Fruit fly (Drosophila melanogaster) whole organism, embryonic: ENCODE data around the gene Cnep1r2.
A peak's percentile ranks its signal among the peaks of the same experiment; 100 is the strongest.

ENCODE experiments used
- ATbp ChIP-seq: fragments of 200-800 bp; sonication (Bioruptor generic); optimal IDR thresholded peaks from 2 replicates; lab custom pipeline; 2017; ENCODE audit warnings: missing biosample characterization, mild to moderate bottlenecking, missing genetic modification characterization, missing genetic modification reagents
- Atf6 ChIP-seq: fragments of 200-800 bp; sonication (Bioruptor generic); IDR thresholded peaks from 2 replicates; pipeline ENCODE4 v1.3.6; 2022; ENCODE audit warnings: missing biosample characterization, missing genetic modification characterization
- BEAF-32 ChIP-seq: fragments of 200-800 bp; sonication (Bioruptor generic); optimal IDR thresholded peaks from 3 replicates; lab custom pipeline; 2017; ENCODE audit warnings: missing biosample characterization, missing genetic modification characterization, mild to moderate bottlenecking, moderate library complexity, missing genetic modification reagents
- Bgb ChIP-seq: fragments of 200-800 bp; sonication (Bioruptor generic); IDR thresholded peaks from 2 replicates; pipeline ENCODE4 v1.3.6; 2022; ENCODE audit warnings: missing biosample characterization, missing genetic modification characterization; ENCODE audit not compliant: partially characterized antibody
- Bteb2 ChIP-seq: fragments of 200-800 bp; sonication (Bioruptor generic); optimal IDR thresholded peaks from 2 replicates; lab custom pipeline; 2016; ENCODE audit warnings: missing biosample characterization, missing genetic modification characterization
- CG10209 ChIP-seq: fragments of 200-800 bp; sonication (Bioruptor generic); optimal IDR thresholded peaks from 3 replicates; lab custom pipeline; 2017; ENCODE audit warnings: missing biosample characterization, mild to moderate bottlenecking, missing genetic modification characterization, missing genetic modification reagents
- CG11560 ChIP-seq: fragments of 200-800 bp; sonication (Bioruptor generic); IDR thresholded peaks from 3 replicates; pipeline ENCODE4 v1.3.6; 2022; ENCODE audit warnings: missing biosample characterization, missing genetic modification characterization
- CG12942 ChIP-seq: fragments of 200-800 bp; sonication (Bioruptor generic); optimal IDR thresholded peaks from 3 replicates; lab custom pipeline; 2016; ENCODE audit warnings: missing biosample characterization, missing genetic modification characterization
- CG14860 ChIP-seq: fragments of 200-800 bp; sonication (Bioruptor generic); IDR thresholded peaks from 3 replicates; pipeline ENCODE4 v1.3.6; 2022; ENCODE audit warnings: missing biosample characterization, missing genetic modification characterization; ENCODE audit not compliant: partially characterized antibody
- CG15269 ChIP-seq: fragments of 200-800 bp; sonication (Bioruptor generic); optimal IDR thresholded peaks from 2 replicates; lab custom pipeline; 2018; ENCODE audit warnings: missing biosample characterization, mild to moderate bottlenecking, missing genetic modification characterization, moderate library complexity
- CG16863 ChIP-seq: fragments of 200-800 bp; sonication (Bioruptor generic); optimal IDR thresholded peaks from 3 replicates; lab custom pipeline; 2016; ENCODE audit warnings: missing biosample characterization, missing genetic modification characterization
- CG18764 ChIP-seq: fragments of 200-800 bp; sonication (Bioruptor generic); optimal IDR thresholded peaks from 3 replicates; lab custom pipeline; 2016; ENCODE audit warnings: missing biosample characterization, missing genetic modification characterization
- CG31224 ChIP-seq: fragments of 200-800 bp; sonication (Bioruptor generic); IDR thresholded peaks from 2 replicates; pipeline ENCODE4 v1.3.6; 2022; ENCODE audit warnings: missing biosample characterization, missing genetic modification characterization
- CG31365 ChIP-seq: fragments of 200-800 bp; sonication (Bioruptor generic); optimal IDR thresholded peaks from 2 replicates; lab custom pipeline; 2018; ENCODE audit warnings: missing biosample characterization, mild to moderate bottlenecking, missing genetic modification characterization
- CG33557 ChIP-seq: fragments of 200-800 bp; sonication (Bioruptor generic); optimal IDR thresholded peaks from 2 replicates; lab custom pipeline; 2019; ENCODE audit warnings: missing biosample characterization, mild to moderate bottlenecking, missing genetic modification characterization, moderate library complexity
- CG4424 ChIP-seq: fragments of 200-800 bp; sonication (Bioruptor generic); optimal IDR thresholded peaks from 3 replicates; lab custom pipeline; 2016; ENCODE audit warnings: missing biosample characterization, missing genetic modification characterization
- CG4820 ChIP-seq: fragments of 200-800 bp; sonication (Bioruptor generic); optimal IDR thresholded peaks from 3 replicates; lab custom pipeline; 2016; ENCODE audit warnings: missing biosample characterization, missing genetic modification characterization
- CG5953 ChIP-seq: fragments of 200-800 bp; sonication (Bioruptor generic); IDR thresholded peaks from 2 replicates; pipeline ENCODE4 v1.3.6; 2022; ENCODE audit warnings: missing biosample characterization, missing genetic modification characterization
- CG7372 ChIP-seq: fragments of 200-800 bp; sonication (Bioruptor generic); IDR thresholded peaks from 2 replicates; pipeline ENCODE4 v1.3.6; 2022; ENCODE audit warnings: missing biosample characterization, missing genetic modification characterization
- CG7745 ChIP-seq: fragments of 200-800 bp; sonication (Bioruptor generic); optimal IDR thresholded peaks from 2 replicates; lab custom pipeline; 2018; ENCODE audit warnings: missing biosample characterization, mild to moderate bottlenecking, missing genetic modification characterization, moderate library complexity
- CG8388 ChIP-seq: fragments of 200-800 bp; sonication (Bioruptor generic); optimal IDR thresholded peaks from 2 replicates; lab custom pipeline; 2019; ENCODE audit warnings: missing biosample characterization, mild to moderate bottlenecking, missing genetic modification characterization, moderate library complexity
- Dref ChIP-seq: fragments of 200-800 bp; sonication (Bioruptor generic); IDR thresholded peaks from 2 replicates; pipeline ENCODE4 v1.3.6; 2022; ENCODE audit warnings: missing biosample characterization, missing genetic modification characterization
- Eip74EF ChIP-seq, 2 experiments: fragments of 200-800 bp in 1 of 2; fragments of >200 bp in 1 of 2; sonication (Bioruptor generic) in 1 of 2; optimal IDR thresholded peaks; 2 replicates each; lab custom pipeline; 2017 to 2019; ENCODE audit warnings: missing biosample characterization in 2 of 2, missing genetic modification characterization in 2 of 2, mild to moderate bottlenecking in 1 of 2, moderate library complexity in 1 of 2
- Ets97D ChIP-seq: fragments of 200-800 bp; sonication (Bioruptor generic); optimal IDR thresholded peaks from 3 replicates; lab custom pipeline; 2016; ENCODE audit warnings: missing biosample characterization, missing genetic modification characterization
- Fer1 ChIP-seq: fragments of 200-800 bp; sonication (Bioruptor generic); optimal IDR thresholded peaks from 2 replicates; lab custom pipeline; 2017; ENCODE audit warnings: missing biosample characterization, mild to moderate bottlenecking, missing genetic modification characterization
- HLHmδ ChIP-seq: fragments of 200-800 bp; sonication (Bioruptor generic); optimal IDR thresholded peaks from 2 replicates; lab custom pipeline; 2018; ENCODE audit warnings: missing biosample characterization, mild to moderate bottlenecking, missing genetic modification characterization, moderate library complexity
- Hey ChIP-seq: fragments of 200-800 bp; sonication (Bioruptor generic); optimal IDR thresholded peaks from 3 replicates; lab custom pipeline; 2018; ENCODE audit warnings: missing biosample characterization, mild to moderate bottlenecking, missing genetic modification characterization
- Myb ChIP-seq: fragments of 200-800 bp; sonication (Bioruptor generic); optimal IDR thresholded peaks from 2 replicates; lab custom pipeline; 2016; ENCODE audit warnings: missing biosample characterization, missing genetic modification characterization
- Neu2 ChIP-seq: fragments of 200-800 bp; sonication (Bioruptor generic); optimal IDR thresholded peaks from 3 replicates; lab custom pipeline; 2016; ENCODE audit warnings: missing biosample characterization, missing genetic modification characterization, borderline replicate concordance
- Spps ChIP-seq: fragments of 200-800 bp; sonication (Bioruptor generic); optimal IDR thresholded peaks from 2 replicates; lab custom pipeline; 2018; ENCODE audit warnings: missing biosample characterization, mild to moderate bottlenecking, missing genetic modification characterization
- Xbp1 ChIP-seq: fragments of 200-800 bp; sonication (Bioruptor generic); optimal IDR thresholded peaks from 3 replicates; lab custom pipeline; 2016; ENCODE audit warnings: missing biosample characterization, mild to moderate bottlenecking, missing genetic modification characterization
- ab ChIP-seq: fragments of 200-800 bp; sonication (Bioruptor generic); optimal IDR thresholded peaks from 2 replicates; lab custom pipeline; 2016; ENCODE audit warnings: missing biosample characterization, missing genetic modification characterization
- ac ChIP-seq: fragments of 200-800 bp; sonication (Bioruptor generic); optimal IDR thresholded peaks from 3 replicates; lab custom pipeline; 2017; ENCODE audit warnings: missing biosample characterization, mild to moderate bottlenecking, missing genetic modification characterization
- al ChIP-seq: fragments of 200-800 bp; sonication (Bioruptor generic); IDR thresholded peaks from 2 replicates; pipeline ENCODE4 v1.3.6; 2022; ENCODE audit warnings: missing biosample characterization, missing genetic modification characterization
- aop ChIP-seq: fragments of 200-800 bp; sonication (Bioruptor generic); IDR thresholded peaks from 2 replicates; pipeline ENCODE4 v1.3.6; 2022; ENCODE audit warnings: missing biosample characterization, missing genetic modification characterization
- bowl ChIP-seq: fragments of 200-800 bp; sonication (Bioruptor generic); IDR thresholded peaks from 2 replicates; pipeline ENCODE4 v1.3.6; 2022; ENCODE audit warnings: missing biosample characterization, missing genetic modification characterization
- ci ChIP-seq: fragments of 200-800 bp; sonication (Bioruptor generic); IDR thresholded peaks from 3 replicates; pipeline ENCODE4 v1.3.6; 2022; ENCODE audit warnings: missing biosample characterization, missing genetic modification characterization
- gcm ChIP-seq: fragments of 200-800 bp; sonication (Bioruptor generic); optimal IDR thresholded peaks from 2 replicates; lab custom pipeline; 2019; ENCODE audit warnings: missing biosample characterization, mild to moderate bottlenecking, missing genetic modification characterization, moderate library complexity
- gfzf ChIP-seq: fragments of 200-800 bp; sonication (Bioruptor generic); optimal IDR thresholded peaks from 2 replicates; lab custom pipeline; 2016; ENCODE audit warnings: missing biosample characterization, mild to moderate bottlenecking, missing genetic modification characterization, moderate library complexity
- grau ChIP-seq: fragments of 200-800 bp; optimal IDR thresholded peaks from 3 replicates; lab custom pipeline; 2019; ENCODE audit warnings: missing biosample characterization, mild to moderate bottlenecking, missing genetic modification characterization, moderate library complexity
- jumu ChIP-seq: fragments of 200-800 bp; sonication (Bioruptor generic); optimal IDR thresholded peaks from 3 replicates; lab custom pipeline; 2016; ENCODE audit warnings: missing biosample characterization, missing genetic modification characterization
- lilli ChIP-seq: fragments of 200-800 bp; sonication (Bioruptor generic); optimal IDR thresholded peaks from 3 replicates; lab custom pipeline; 2016; ENCODE audit warnings: missing biosample characterization, missing genetic modification characterization
- mirr ChIP-seq: fragments of 200-800 bp; sonication (Bioruptor generic); optimal IDR thresholded peaks from 3 replicates; lab custom pipeline; 2018; ENCODE audit warnings: missing biosample characterization, mild to moderate bottlenecking, missing genetic modification characterization
- phol ChIP-seq: fragments of 200-800 bp; sonication (Bioruptor generic); optimal IDR thresholded peaks from 3 replicates; lab custom pipeline; 2018; ENCODE audit warnings: missing biosample characterization, mild to moderate bottlenecking, missing genetic modification characterization, moderate library complexity
- ranshi ChIP-seq: fragments of 200-800 bp; sonication (Bioruptor generic); IDR thresholded peaks from 2 replicates; pipeline ENCODE4 v1.3.6; 2022; ENCODE audit warnings: missing biosample characterization, missing genetic modification characterization
- sc ChIP-seq, 3 experiments: fragments of >200 bp in 2 of 3; fragments of 200-800 bp in 1 of 3; sonication (Bioruptor generic) in 1 of 3; optimal IDR thresholded peaks; 2 replicates in 2 of 3; 3 replicates in 1 of 3; lab custom pipeline; 2017; ENCODE audit warnings: mild to moderate bottlenecking in 1 of 3, missing biosample characterization in 1 of 3, missing genetic modification characterization in 1 of 3, missing genetic modification reagents in 1 of 3
- sob ChIP-seq: fragments of 200-800 bp; sonication (Bioruptor generic); IDR thresholded peaks from 2 replicates; pipeline ENCODE4 v1.3.6; 2022; ENCODE audit warnings: missing biosample characterization, missing genetic modification characterization
- vvl ChIP-seq: fragments of 200-800 bp; sonication (Bioruptor generic); IDR thresholded peaks from 2 replicates; pipeline ENCODE4 v1.3.6; 2022; ENCODE audit warnings: missing biosample characterization, missing genetic modification characterization
- wor ChIP-seq: fragments of 200-800 bp; sonication (Bioruptor generic); IDR thresholded peaks from 2 replicates; pipeline ENCODE4 v1.3.6; 2022; ENCODE audit warnings: missing biosample characterization, missing genetic modification characterization

Gene Cnep1r2

DNA sequence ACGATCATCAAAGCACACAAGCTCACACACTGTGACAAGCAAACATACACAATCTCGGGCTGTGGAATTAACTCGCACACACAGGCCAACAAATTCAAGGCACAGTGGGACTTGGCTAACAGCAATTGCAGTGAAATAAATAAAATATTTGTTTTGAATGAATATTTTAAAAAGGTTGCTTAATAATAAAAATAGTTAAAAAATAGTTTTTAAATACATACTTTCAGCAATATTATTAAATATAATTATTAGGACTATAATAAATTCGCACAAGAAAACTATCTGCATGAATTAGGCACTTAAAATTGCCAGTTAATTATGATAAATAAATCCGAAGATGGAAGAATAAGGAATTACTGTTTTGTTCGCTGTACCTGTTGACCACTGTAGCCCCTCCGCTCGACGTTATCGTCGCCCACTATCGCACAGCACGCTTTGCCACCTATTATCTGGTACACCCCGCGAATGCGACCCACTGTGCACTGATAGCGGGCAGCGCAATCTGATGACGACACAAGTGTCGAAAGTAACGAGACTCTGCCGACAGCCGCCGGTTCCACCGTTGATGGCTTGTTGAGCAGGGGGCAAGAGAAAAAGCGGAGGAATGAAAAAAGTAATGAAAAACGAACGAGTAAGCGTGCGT lies 44.9 kb downstream of the Cnep1r2 start (continued):
- TF ChIP-seq CG15269 (tag; lab: Kevin White, UChicago), result peak; percentile 99
- TF ChIP-seq CG33557 (GFP tag; lab: Kevin White, UChicago), result peak; percentile 91
- TF ChIP-seq Eip74EF (GFP tag; optimal IDR thresholded peaks at IDR 0.05; lab: Kevin White, UChicago), result peak in 1 of 2 experiments; percentile 99
- peak; percentile 97 for TF ChIP-seq CG12942 (GFP tag; lab: Kevin White, UChicago)
- TF ChIP-seq Dref, result no peak
- peak; percentile 92 for TF ChIP-seq CG31224 (GFP tag; lab: Robert Waterston, UW)
- TF ChIP-seq ATbp (GFP tag; lab: Kevin White, UChicago), result peak; percentile 96
- TF ChIP-seq wor, result peak; percentile 96
- peak; percentile 83 for TF ChIP-seq Bteb2
- TF ChIP-seq CG7372, result peak; percentile 97
- no peak for TF ChIP-seq CG7745
- TF ChIP-seq ci, result peak; percentile 90; the same call in 2 of the 3 replicates
- peak; percentile 95 for TF ChIP-seq CG18764
- TF ChIP-seq CG10209 (GFP tag; lab: Kevin White, UChicago), result peak; percentile 99
- TF ChIP-seq phol, result peak; percentile 98
- TF ChIP-seq Atf6 (GFP tag; lab: Robert Waterston, UW), result peak; percentile 99
- TF ChIP-seq CG16863, result peak; percentile 84
- TF ChIP-seq Myb, result peak; percentile 50
- TF ChIP-seq Spps (tag; lab: Kevin White, UChicago), result peak; percentile 89
- TF ChIP-seq Bgb (GFP tag; lab: Robert Waterston, UW), result no peak
- no peak for TF ChIP-seq sc (optimal IDR thresholded peaks at IDR 0.05; lab: Kevin White, UChicago)
- TF ChIP-seq sc (GFP tag; optimal IDR thresholded peaks at IDR 0.05; lab: Kevin White, UChicago), result peak; percentile 98
- no peak for TF ChIP-seq gfzf (GFP tag; lab: Kevin White, UChicago)
- no peak for TF ChIP-seq Neu2 (GFP tag; lab: Kevin White, UChicago)
- TF ChIP-seq CG4424 (GFP tag; lab: Kevin White, UChicago), result peak; percentile 99
- TF ChIP-seq jumu (GFP tag; lab: Kevin White, UChicago), result peak; percentile 69
- peak; percentile 63 for TF ChIP-seq ab
- peak; percentile 97 for TF ChIP-seq gcm (GFP tag; lab: Kevin White, UChicago)
- TF ChIP-seq vvl, result peak; percentile 97
- no peak for TF ChIP-seq CG14860 (GFP tag; lab: Robert Waterston, UW)
- peak; percentile 35 for TF ChIP-seq Ets97D (GFP tag; lab: Kevin White, UChicago)
- peak; percentile 97 for TF ChIP-seq CG4820 (GFP tag; lab: Kevin White, UChicago)
- TF ChIP-seq CG11560 (tag; lab: Robert Waterston, UW), result peak; percentile 92
- TF ChIP-seq Hey (tag; lab: Kevin White, UChicago), result peak; percentile 100
- TF ChIP-seq Xbp1 (GFP tag; lab: Kevin White, UChicago), result peak; percentile 97
- peak; percentile 37 for TF ChIP-seq BEAF-32 (GFP tag; lab: Kevin White, UChicago)
- TF ChIP-seq ranshi (GFP tag; lab: Robert Waterston, UW), result peak; percentile 96
- peak; percentile 93 for TF ChIP-seq bowl
- peak; percentile 46 for TF ChIP-seq CG31365 (tag; lab: Kevin White, UChicago)
- TF ChIP-seq Fer1 (GFP tag; lab: Kevin White, UChicago), result peak; percentile 99
- peak; percentile 87 for TF ChIP-seq mirr (GFP tag; lab: Kevin White, UChicago)
- peak; percentile 83 for TF ChIP-seq HLHmδ
- TF ChIP-seq CG5953 (GFP tag; lab: Robert Waterston, UW), result peak; percentile 92
- TF ChIP-seq sob (GFP tag; lab: Robert Waterston, UW), result peak; percentile 97
- TF ChIP-seq ac (GFP tag; lab: Kevin White, UChicago), result peak; percentile 83
- TF ChIP-seq grau (tag; lab: Kevin White, UChicago), result peak; percentile 100
- TF ChIP-seq al (GFP tag; lab: Robert Waterston, UW), result peak; percentile 96
- peak; percentile 56; the same call in 1 of the 2 replicates for TF ChIP-seq aop
- peak; percentile 95 for TF ChIP-seq lilli (GFP tag; lab: Kevin White, UChicago)
- TF ChIP-seq CG8388 (GFP tag; lab: Kevin White, UChicago), result peak; percentile 97
